Worm (Caenorhabditis elegans) whole organism, late embryonic: ENCODE measurements around the gene let-2.

Source experiments
- C38D4.7 ChIP-seq: fragments of 200-800 bp; sonication (Bioruptor generic); optimal IDR thresholded peaks from 2 replicates; lab custom pipeline; 2018; ENCODE audit warnings: mild to moderate bottlenecking, missing genetic modification characterization, moderate library complexity, missing compliant biosample characterization
- F13H6.1 ChIP-seq: sonication (generic microtip); optimal IDR thresholded peaks from 2 replicates; lab custom pipeline; 2016; ENCODE audit warnings: missing genetic modification characterization, missing compliant biosample characterization
- K09A11.1 ChIP-seq: sonication (generic microtip); optimal IDR thresholded peaks from 2 replicates; lab custom pipeline; 2017; ENCODE audit warnings: antibody characterized with exemption, mild to moderate bottlenecking, missing genetic modification characterization, missing compliant biosample characterization; ENCODE audit not compliant: insufficient read depth
- T23F11.4 ChIP-seq: fragments of 200-800 bp; sonication (Bioruptor generic); optimal IDR thresholded peaks from 2 replicates; lab custom pipeline; 2018; ENCODE audit warnings: mild to moderate bottlenecking, missing genetic modification characterization, missing compliant biosample characterization
- ahr-1 ChIP-seq: sonication (generic microtip); optimal IDR thresholded peaks from 2 replicates; lab custom pipeline; 2016; ENCODE audit warnings: missing genetic modification characterization, missing compliant biosample characterization
- ceh-14 ChIP-seq: sonication (generic microtip); optimal IDR thresholded peaks from 2 replicates; lab custom pipeline; 2016; ENCODE audit warnings: missing genotype, missing genetic modification characterization, missing compliant biosample characterization
- ceh-19 ChIP-seq: fragments of 200-800 bp; sonication (Bioruptor generic); optimal IDR thresholded peaks from 2 replicates; lab custom pipeline; 2018; ENCODE audit warnings: mild to moderate bottlenecking, missing genetic modification characterization, missing compliant biosample characterization
- ceh-31 ChIP-seq: sonication (generic microtip); optimal IDR thresholded peaks from 2 replicates; lab custom pipeline; 2016; ENCODE audit warnings: missing genetic modification characterization, missing compliant biosample characterization
- ceh-34 ChIP-seq: sonication (generic microtip); optimal IDR thresholded peaks from 2 replicates; lab custom pipeline; 2016; ENCODE audit warnings: mild to moderate bottlenecking, missing genetic modification characterization, missing compliant biosample characterization
- che-1 ChIP-seq: sonication (generic microtip); optimal IDR thresholded peaks from 2 replicates; lab custom pipeline; 2016; ENCODE audit warnings: mild to moderate bottlenecking, missing genetic modification characterization, missing compliant biosample characterization
- dve-1 ChIP-seq: sonication (generic microtip); optimal IDR thresholded peaks from 2 replicates; lab custom pipeline; 2017; ENCODE audit warnings: antibody characterized with exemption, mild to moderate bottlenecking, missing genetic modification characterization, missing compliant biosample characterization
- elt-2 ChIP-seq: sonication (generic microtip); optimal IDR thresholded peaks from 2 replicates; lab custom pipeline; 2016; ENCODE audit warnings: missing genetic modification reagents, missing genetic modification characterization, missing compliant biosample characterization
- elt-4 ChIP-seq: sonication (generic microtip); optimal IDR thresholded peaks from 2 replicates; lab custom pipeline; 2016; ENCODE audit warnings: missing genetic modification characterization, missing compliant biosample characterization
- fax-1 ChIP-seq: sonication (generic microtip); optimal IDR thresholded peaks from 2 replicates; lab custom pipeline; 2016; ENCODE audit warnings: missing genotype, missing genetic modification characterization, missing compliant biosample characterization
- fkh-10 ChIP-seq: fragments of 150-350 bp; optimal IDR thresholded peaks from 2 replicates; lab custom pipeline; 2014; ENCODE audit warnings: missing biosample characterization, missing genetic modification reagents, missing genetic modification characterization
- fkh-6 ChIP-seq: sonication (generic microtip); optimal IDR thresholded peaks from 2 replicates; lab custom pipeline; 2016; ENCODE audit warnings: missing genetic modification characterization, missing compliant biosample characterization
- hlh-15 ChIP-seq: sonication (generic microtip); optimal IDR thresholded peaks from 2 replicates; lab custom pipeline; 2016; ENCODE audit warnings: missing genetic modification characterization, missing compliant biosample characterization
- hlh-30 ChIP-seq: sonication (generic microtip); optimal IDR thresholded peaks from 2 replicates; lab custom pipeline; 2017; ENCODE audit warnings: antibody characterized with exemption, missing genetic modification characterization, missing compliant biosample characterization; ENCODE audit not compliant: insufficient read depth
- hlh-6 ChIP-seq: sonication (generic microtip); optimal IDR thresholded peaks from 2 replicates; lab custom pipeline; 2016; ENCODE audit warnings: missing genotype, missing genetic modification characterization, missing compliant biosample characterization
- lim-6 ChIP-seq: sonication (generic microtip); optimal IDR thresholded peaks from 2 replicates; lab custom pipeline; 2016; ENCODE audit warnings: missing genetic modification characterization, missing compliant biosample characterization
- lin-11 ChIP-seq: fragments of 200-800 bp; sonication (Bioruptor generic); optimal IDR thresholded peaks from 2 replicates; lab custom pipeline; 2018; ENCODE audit warnings: mild to moderate bottlenecking, missing genetic modification characterization, missing compliant biosample characterization
- mec-3 ChIP-seq: sonication (generic microtip); optimal IDR thresholded peaks from 2 replicates; lab custom pipeline; 2016; ENCODE audit warnings: borderline replicate concordance, missing genetic modification characterization, missing compliant biosample characterization
- nfya-1 ChIP-seq: sonication (generic microtip); optimal IDR thresholded peaks from 2 replicates; lab custom pipeline; 2017; ENCODE audit warnings: missing genetic modification characterization, mild to moderate bottlenecking, missing compliant biosample characterization, antibody characterized with exemption, moderate library complexity
- nhr-11 ChIP-seq: fragments of 150-350 bp; optimal IDR thresholded peaks from 2 replicates; lab custom pipeline; 2014; ENCODE audit warnings: missing biosample characterization, missing genetic modification characterization
- nhr-232 ChIP-seq: sonication (generic microtip); optimal IDR thresholded peaks from 2 replicates; lab custom pipeline; 2016; ENCODE audit warnings: missing genetic modification characterization, missing compliant biosample characterization
- npax-4 ChIP-seq: sonication (generic microtip); optimal IDR thresholded peaks from 2 replicates; lab custom pipeline; 2016; ENCODE audit warnings: missing genetic modification characterization, missing compliant biosample characterization
- pag-3 ChIP-seq: sonication (generic microtip); optimal IDR thresholded peaks from 2 replicates; lab custom pipeline; 2016; ENCODE audit warnings: missing compliant biosample characterization, missing genetic modification characterization, borderline replicate concordance
- pha-2 ChIP-seq: sonication (generic microtip); optimal IDR thresholded peaks from 2 replicates; lab custom pipeline; 2017; ENCODE audit warnings: mild to moderate bottlenecking, missing genetic modification characterization, missing compliant biosample characterization
- rnt-1 ChIP-seq: sonication (generic microtip); optimal IDR thresholded peaks from 2 replicates; lab custom pipeline; 2016; ENCODE audit warnings: missing genetic modification characterization, missing compliant biosample characterization
- syd-9 ChIP-seq: sonication (generic microtip); optimal IDR thresholded peaks from 2 replicates; lab custom pipeline; 2016; ENCODE audit warnings: mild to moderate bottlenecking, missing genetic modification characterization, moderate library complexity, missing compliant biosample characterization
- tbx-2 ChIP-seq: sonication (generic microtip); optimal IDR thresholded peaks from 2 replicates; lab custom pipeline; 2016; ENCODE audit warnings: missing genetic modification characterization, missing compliant biosample characterization
- tbx-7 ChIP-seq: sonication (generic microtip); optimal IDR thresholded peaks from 2 replicates; lab custom pipeline; 2016; ENCODE audit warnings: missing genotype, missing genetic modification characterization, missing compliant biosample characterization
- ttx-3 ChIP-seq: sonication (generic microtip); optimal IDR thresholded peaks from 2 replicates; lab custom pipeline; 2016; ENCODE audit warnings: missing genetic modification reagents, missing genetic modification characterization, missing compliant biosample characterization
- unc-55 ChIP-seq: sonication (generic microtip); optimal IDR thresholded peaks from 2 replicates; lab custom pipeline; 2017; ENCODE audit warnings: missing biosample characterization, missing genetic modification reagents, missing genetic modification characterization
- zip-5 ChIP-seq: sonication (generic microtip); optimal IDR thresholded peaks from 2 replicates; lab custom pipeline; 2016; ENCODE audit warnings: missing genetic modification characterization, missing compliant biosample characterization
- ztf-16 ChIP-seq: sonication (generic microtip); optimal IDR thresholded peaks from 2 replicates; lab custom pipeline; 2017; ENCODE audit warnings: missing genetic modification characterization, missing compliant biosample characterization

Gene let-2

ce11 chrX:16343885-16344640, 45.1 kb downstream of the let-2 start:
- TF ChIP-seq tbx-2 (no peak), pha-2 (tag; lab: Kevin White, UChicago) (no peak), ahr-1 (tag; lab: Kevin White, UChicago) (no peak), fkh-10 (peak; percentile 42), ceh-14 (tag; lab: Kevin White, UChicago) (no peak), K09A11.1 (tag; lab: Kevin White, UChicago) (no peak)

- TF ChIP-seq pag-3 (tag; lab: Kevin White, UChicago) (no peak), ceh-31 (tag; lab: Kevin White, UChicago) (peak; percentile 27), tbx-2 (peak; percentile 6), hlh-30 (tag; lab: Kevin White, UChicago) (no peak), hlh-15 (tag; lab: Kevin White, UChicago) (no peak), tbx-7 (tag; lab: Kevin White, UChicago) (no peak), dve-1 (no peak), fkh-10 (no peak), ceh-34 (tag; lab: Kevin White, UChicago) (peak; percentile 44), rnt-1 (no peak), fax-1 (tag; lab: Kevin White, UChicago) (no peak), ttx-3 (no peak), npax-4 (no peak), T23F11.4 (GFP tag; lab: Kevin White, UChicago) (no peak), syd-9 (tag; lab: Kevin White, UChicago) (no peak), lin-11 (tag; lab: Kevin White, UChicago) (no peak), fkh-6 (tag; lab: Kevin White, UChicago) (no peak), elt-4 (tag; lab: Kevin White, UChicago) (no peak), nhr-232 (tag; lab: Kevin White, UChicago) (no peak)
- TF ChIP-seq, all 69 proteins: peak for 3
Measured at ce11 chrX:16342256-16342655, 46.9 kb downstream of the let-2 start.

- TF ChIP-seq elt-2 (tag; lab: Kevin White, UChicago) (no peak), syd-9 (tag; lab: Kevin White, UChicago) (no peak), hlh-6 (tag; lab: Kevin White, UChicago) (no peak), unc-55 (GFP tag; lab: Kevin White, UChicago) (no peak), zip-5 (no peak), fax-1 (tag; lab: Kevin White, UChicago) (no peak), mec-3 (tag; lab: Kevin White, UChicago) (no peak), ztf-16 (tag; lab: Kevin White, UChicago) (no peak)
Measured at ce11 chrX:16341838-16342237, 47.3 kb downstream of the let-2 start.

- TF ChIP-seq K09A11.1 (tag; lab: Kevin White, UChicago) (no peak), ttx-3 (no peak), tbx-2 (no peak), che-1 (tag; lab: Kevin White, UChicago) (no peak), nfya-1 (no peak), T23F11.4 (GFP tag; lab: Kevin White, UChicago) (no peak), lim-6 (no peak), hlh-30 (tag; lab: Kevin White, UChicago) (no peak), ceh-34 (tag; lab: Kevin White, UChicago) (no peak), C38D4.7 (GFP tag; lab: Kevin White, UChicago) (no peak), ceh-31 (tag; lab: Kevin White, UChicago) (no peak), nhr-11 (tag; lab: Kevin White, UChicago) (no peak), pag-3 (tag; lab: Kevin White, UChicago) (no peak), hlh-15 (tag; lab: Kevin White, UChicago) (no peak), ceh-19 (GFP tag; lab: Kevin White, UChicago) (no peak), F13H6.1 (no peak), syd-9 (tag; lab: Kevin White, UChicago) (no peak), tbx-7 (tag; lab: Kevin White, UChicago) (no peak)
Measured at ce11 chrX:16339207-16339606, 49.9 kb downstream of the let-2 start.
